Fruit fly (Drosophila melanogaster) whole organism: Measurements from ENCODE around the gene CG6707.

Source experiments
- pan ChIP-seq: fragments of >200 bp; optimal IDR thresholded peaks from 2 replicates; lab custom pipeline; 2017
- usp ChIP-seq: fragments of >200 bp; optimal IDR thresholded peaks from 2 replicates; lab custom pipeline; 2017; ENCODE audit warnings: missing biosample characterization, missing genetic modification characterization, mixed read lengths

- TF ChIP-seq pan (lab: Kevin White, UChicago) (no peak), usp (GFP tag; lab: Kevin White, UChicago) (no peak)
Measured at dm6 chr3L:9872035-9872434, 26.3 kb downstream of the CG6707 start.
